Fruit fly (Drosophila melanogaster) whole organism, embryonic: ENCODE measurements around the gene CG16736.

Experiments used
- Abd-B ChIP-seq: fragments of 200-800 bp; sonication (Bioruptor generic); optimal IDR thresholded peaks from 2 replicates; lab custom pipeline; 2018; ENCODE audit warnings: missing biosample characterization, mild to moderate bottlenecking, missing genetic modification characterization, moderate library complexity
- Adf1 ChIP-seq: fragments of 200-800 bp; sonication (Bioruptor generic); IDR thresholded peaks from 2 replicates; pipeline ENCODE4 v1.3.6; 2022; ENCODE audit warnings: missing biosample characterization, missing genetic modification characterization
- Antp ChIP-seq: fragments of 200-800 bp; sonication (Bioruptor generic); optimal IDR thresholded peaks from 3 replicates; lab custom pipeline; 2016; ENCODE audit warnings: missing biosample characterization, missing genetic modification characterization
- Awh ChIP-seq: fragments of 200-800 bp; sonication (Bioruptor generic); IDR thresholded peaks from 2 replicates; pipeline ENCODE4, ENCODE4 v1.3.6; 2022; ENCODE audit warnings: missing biosample characterization, missing genetic modification characterization
- CG10565 ChIP-seq: fragments of 200-800 bp; sonication (Bioruptor generic); optimal IDR thresholded peaks from 3 replicates; lab custom pipeline; 2016; ENCODE audit warnings: missing biosample characterization, mild to moderate bottlenecking, missing genetic modification characterization
- CG11695 ChIP-seq: fragments of 200-800 bp; sonication (Bioruptor generic); IDR thresholded peaks from 3 replicates; pipeline ENCODE4 v1.3.6; 2022; ENCODE audit warnings: missing biosample characterization, missing genetic modification characterization
- CG12391 ChIP-seq: fragments of 200-800 bp; sonication (Bioruptor generic); optimal IDR thresholded peaks from 3 replicates; lab custom pipeline; 2018; ENCODE audit warnings: missing biosample characterization, mild to moderate bottlenecking, missing genetic modification characterization, moderate library complexity
- CG15269 ChIP-seq: fragments of 200-800 bp; sonication (Bioruptor generic); optimal IDR thresholded peaks from 2 replicates; lab custom pipeline; 2018; ENCODE audit warnings: missing biosample characterization, mild to moderate bottlenecking, missing genetic modification characterization, moderate library complexity
- CG15514 ChIP-seq: fragments of 200-800 bp; sonication (Bioruptor generic); optimal IDR thresholded peaks from 3 replicates; lab custom pipeline; 2017; ENCODE audit warnings: missing biosample characterization, missing genetic modification characterization, mild to moderate bottlenecking, moderate library complexity, missing genetic modification reagents
- CG16779 ChIP-seq: fragments of 200-800 bp; sonication (Bioruptor generic); IDR thresholded peaks from 2 replicates; pipeline ENCODE4 v1.3.6; 2022; ENCODE audit warnings: missing biosample characterization, missing genetic modification characterization
- CG16863 ChIP-seq: fragments of 200-800 bp; sonication (Bioruptor generic); optimal IDR thresholded peaks from 3 replicates; lab custom pipeline; 2016; ENCODE audit warnings: missing biosample characterization, missing genetic modification characterization
- CG17385 ChIP-seq: fragments of 200-800 bp; sonication (Bioruptor generic); optimal IDR thresholded peaks from 3 replicates; lab custom pipeline; 2018; ENCODE audit warnings: missing biosample characterization, mild to moderate bottlenecking, missing genetic modification characterization
- CG2678 ChIP-seq: fragments of 200-800 bp; sonication (Bioruptor generic); optimal IDR thresholded peaks from 3 replicates; lab custom pipeline; 2019; ENCODE audit warnings: missing biosample characterization, mild to moderate bottlenecking, missing genetic modification characterization, moderate library complexity
- CG2889 ChIP-seq: fragments of 200-800 bp; sonication (Bioruptor generic); IDR thresholded peaks from 3 replicates; pipeline ENCODE4 v1.3.6; 2022; ENCODE audit warnings: missing biosample characterization, missing genetic modification characterization
- CG3163 ChIP-seq: fragments of 200-800 bp; sonication (Bioruptor generic); optimal IDR thresholded peaks from 3 replicates; lab custom pipeline; 2016; ENCODE audit warnings: missing biosample characterization, missing genetic modification characterization
- CG34376 ChIP-seq: fragments of 200-800 bp; sonication (Bioruptor generic); optimal IDR thresholded peaks from 2 replicates; lab custom pipeline; 2018; ENCODE audit warnings: missing biosample characterization, mild to moderate bottlenecking, missing genetic modification characterization
- CG3847 ChIP-seq: fragments of 200-800 bp; sonication (Bioruptor generic); IDR thresholded peaks from 2 replicates; pipeline ENCODE4 v1.3.6; 2022; ENCODE audit warnings: missing biosample characterization, missing genetic modification characterization
- CG4282 ChIP-seq: fragments of 200-800 bp; sonication (Bioruptor generic); optimal IDR thresholded peaks from 2 replicates; lab custom pipeline; 2016; ENCODE audit warnings: missing biosample characterization, missing genetic modification characterization
- CG8089 ChIP-seq: fragments of 200-800 bp; sonication (Bioruptor generic); optimal IDR thresholded peaks from 3 replicates; lab custom pipeline; 2016; ENCODE audit warnings: missing biosample characterization, missing genetic modification characterization
- CG9727 ChIP-seq: fragments of 200-800 bp; sonication (Bioruptor generic); optimal IDR thresholded peaks from 3 replicates; lab custom pipeline; 2017; ENCODE audit warnings: missing biosample characterization, mild to moderate bottlenecking, missing genetic modification characterization
- CG9932 ChIP-seq: fragments of 200-800 bp; sonication (Bioruptor generic); IDR thresholded peaks from 2 replicates; pipeline ENCODE4 v1.3.6; 2022; ENCODE audit warnings: missing biosample characterization, missing genetic modification characterization
- D19A ChIP-seq: fragments of 200-800 bp; optimal IDR thresholded peaks from 3 replicates; lab custom pipeline; 2019; ENCODE audit warnings: missing biosample characterization, mild to moderate bottlenecking, missing genetic modification characterization, moderate library complexity
- D19B ChIP-seq: fragments of 200-800 bp; sonication (Bioruptor generic); optimal IDR thresholded peaks from 2 replicates; lab custom pipeline; 2017; ENCODE audit warnings: missing biosample characterization, mild to moderate bottlenecking, missing genetic modification characterization
- ERR ChIP-seq: fragments of 200-800 bp; sonication (Bioruptor generic); optimal IDR thresholded peaks from 2 replicates; lab custom pipeline; 2016; ENCODE audit warnings: missing biosample characterization, missing genetic modification characterization
- Gsc ChIP-seq: fragments of 200-800 bp; sonication (Bioruptor generic); IDR thresholded peaks from 2 replicates; pipeline ENCODE4 v1.3.6; 2022; ENCODE audit warnings: missing biosample characterization, missing genetic modification characterization
- H15 ChIP-seq: fragments of 200-800 bp; sonication (Bioruptor generic); IDR thresholded peaks from 3 replicates; pipeline ENCODE4 v1.3.6; 2022; ENCODE audit warnings: missing biosample characterization, missing genetic modification characterization
- HLH54F ChIP-seq: fragments of 200-800 bp; sonication (Bioruptor generic); optimal IDR thresholded peaks from 3 replicates; lab custom pipeline; 2016; ENCODE audit warnings: missing biosample characterization, missing genetic modification characterization
- Hand ChIP-seq: fragments of 200-800 bp; sonication (Bioruptor generic); optimal IDR thresholded peaks from 2 replicates; lab custom pipeline; 2017; ENCODE audit warnings: mild to moderate bottlenecking, missing biosample characterization, missing genetic modification reagents, missing genetic modification characterization
- Hmr ChIP-seq: fragments of 200-800 bp; sonication (Bioruptor generic); optimal IDR thresholded peaks from 3 replicates; lab custom pipeline; 2017; ENCODE audit warnings: mild to moderate bottlenecking, missing biosample characterization, missing genetic modification reagents, missing genetic modification characterization
- Hr78 ChIP-seq, 2 experiments: fragments of 200-800 bp in 1 of 2; fragments of >200 bp in 1 of 2; sonication (Bioruptor generic) in 1 of 2; optimal IDR thresholded peaks; 2 replicates each; lab custom pipeline; 2017 to 2019; ENCODE audit warnings: missing biosample characterization in 2 of 2, missing genetic modification characterization in 2 of 2, mild to moderate bottlenecking in 1 of 2, moderate library complexity in 1 of 2
- Lhr ChIP-seq: fragments of 200-800 bp; sonication (Bioruptor generic); optimal IDR thresholded peaks from 3 replicates; lab custom pipeline; 2017; ENCODE audit warnings: mild to moderate bottlenecking, missing biosample characterization, missing genetic modification reagents, missing genetic modification characterization
- MESR4 ChIP-seq: fragments of 200-800 bp; sonication (Bioruptor generic); optimal IDR thresholded peaks from 2 replicates; lab custom pipeline; 2018; ENCODE audit warnings: missing biosample characterization, mild to moderate bottlenecking, missing genetic modification characterization, moderate library complexity
- Med ChIP-seq: fragments of 200-800 bp; sonication (Bioruptor generic); peaks from one replicate; lab custom pipeline; 2016; ENCODE audit warnings: missing biosample characterization, missing genetic modification characterization, mild to moderate bottlenecking, inconsistent platforms, moderate library complexity
- Nf-YC ChIP-seq: fragments of 200-800 bp; optimal IDR thresholded peaks from 3 replicates; lab custom pipeline; 2019; ENCODE audit warnings: missing biosample characterization, mild to moderate bottlenecking, missing genetic modification characterization, moderate library complexity
- YL-1 ChIP-seq: fragments of 200-800 bp; sonication (Bioruptor generic); optimal IDR thresholded peaks from 3 replicates; lab custom pipeline; 2017; ENCODE audit warnings: missing biosample characterization, mild to moderate bottlenecking, missing genetic modification characterization
- bab2 ChIP-seq: fragments of 200-800 bp; sonication (Bioruptor generic); optimal IDR thresholded peaks from 2 replicates; lab custom pipeline; 2016; ENCODE audit warnings: missing biosample characterization, missing genetic modification characterization
- cad ChIP-seq: fragments of >200 bp; optimal IDR thresholded peaks from 2 replicates; lab custom pipeline; 2017; ENCODE audit warnings: missing biosample characterization, missing genetic modification characterization
- cg ChIP-seq: fragments of 200-800 bp; sonication (Bioruptor generic); optimal IDR thresholded peaks from 3 replicates; lab custom pipeline; 2019; ENCODE audit warnings: missing biosample characterization, mild to moderate bottlenecking, missing genetic modification characterization, moderate library complexity
- corto ChIP-seq: fragments of 200-800 bp; sonication (Bioruptor generic); optimal IDR thresholded peaks from 2 replicates; lab custom pipeline; 2016; ENCODE audit warnings: missing biosample characterization, mild to moderate bottlenecking, missing genetic modification characterization, moderate library complexity
- eve ChIP-seq, 2 experiments: fragments of >200 bp; optimal IDR thresholded peaks; 2 replicates each; lab custom pipeline; 2017; ENCODE audit warnings: missing biosample characterization in 2 of 2, missing genetic modification characterization in 2 of 2
- gcm2 ChIP-seq: fragments of 200-800 bp; sonication (Bioruptor generic); optimal IDR thresholded peaks from 2 replicates; lab custom pipeline; 2016; ENCODE audit warnings: missing biosample characterization, missing genetic modification characterization
- her ChIP-seq: fragments of 200-800 bp; sonication (Bioruptor generic); optimal IDR thresholded peaks from 2 replicates; lab custom pipeline; 2016; ENCODE audit warnings: missing biosample characterization, missing genetic modification characterization
- ken ChIP-seq: fragments of 200-800 bp; sonication (Bioruptor generic); IDR thresholded peaks from 3 replicates; pipeline ENCODE4 v1.3.6; 2022; ENCODE audit warnings: missing biosample characterization, missing genetic modification characterization
- mirr ChIP-seq: fragments of 200-800 bp; sonication (Bioruptor generic); optimal IDR thresholded peaks from 3 replicates; lab custom pipeline; 2018; ENCODE audit warnings: missing biosample characterization, mild to moderate bottlenecking, missing genetic modification characterization
- oc ChIP-seq: fragments of 200-800 bp; sonication (Bioruptor generic); optimal IDR thresholded peaks from 2 replicates; lab custom pipeline; 2018; ENCODE audit warnings: missing biosample characterization, mild to moderate bottlenecking, missing genetic modification characterization, moderate library complexity
- otp ChIP-seq: fragments of 200-800 bp; sonication (Bioruptor generic); IDR thresholded peaks from 3 replicates; pipeline ENCODE4, ENCODE4 v1.3.6; 2022; ENCODE audit warnings: missing biosample characterization, missing genetic modification characterization
- psq ChIP-seq: fragments of 200-800 bp; sonication (Bioruptor generic); optimal IDR thresholded peaks from 2 replicates; lab custom pipeline; 2017; ENCODE audit warnings: missing biosample characterization, missing genetic modification characterization
- sd ChIP-seq: fragments of 200-800 bp; sonication (Bioruptor generic); optimal IDR thresholded peaks from 3 replicates; lab custom pipeline; 2018; ENCODE audit warnings: missing biosample characterization, mild to moderate bottlenecking, missing genetic modification characterization, moderate library complexity
- unc-4 ChIP-seq: fragments of 200-800 bp; sonication (Bioruptor generic); IDR thresholded peaks from 2 replicates; pipeline ENCODE4 v1.3.6; 2022; ENCODE audit warnings: missing biosample characterization, missing genetic modification characterization; ENCODE audit not compliant: partially characterized antibody
- zen2 ChIP-seq: fragments of 200-800 bp; sonication (Bioruptor generic); IDR thresholded peaks from 3 replicates; pipeline ENCODE4 v1.3.6; 2022; ENCODE audit warnings: missing biosample characterization, missing genetic modification characterization; ENCODE audit not compliant: partially characterized antibody

The CG16736 gene

DNA sequence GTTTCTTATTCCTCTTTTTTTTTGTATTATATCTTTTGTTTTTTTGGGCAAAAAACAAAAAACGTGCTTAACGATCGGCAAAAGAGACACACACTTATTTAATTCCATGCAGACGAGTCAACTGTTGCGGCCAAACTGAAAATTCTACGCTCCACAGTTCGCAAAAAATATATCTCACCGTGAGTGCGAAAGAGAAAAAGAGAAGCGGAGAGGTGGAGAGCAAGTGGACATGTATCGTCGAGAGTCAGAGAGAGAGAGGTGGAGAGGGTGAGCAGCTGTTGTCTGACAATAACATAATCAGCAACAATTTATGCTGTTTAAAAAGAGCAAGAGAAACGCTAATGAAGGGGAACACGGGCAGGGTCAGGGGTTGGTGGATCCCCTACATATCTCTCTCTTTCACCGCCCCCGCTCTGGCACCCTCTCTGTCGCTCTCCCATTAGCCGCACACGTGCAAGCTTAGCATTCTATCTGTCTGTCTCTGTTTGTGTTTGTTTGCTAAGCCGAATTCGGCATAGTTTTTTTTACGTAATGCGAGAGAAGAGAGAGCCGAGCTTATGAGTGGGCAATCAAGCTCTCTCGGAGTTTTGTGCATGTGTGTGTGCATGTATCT, 30.7 kb downstream of the CG16736 start:
- TF ChIP-seq sd: peak; percentile 93
- TF ChIP-seq CG15269: peak; percentile 40
- TF ChIP-seq Nf-YC: peak; percentile 54
- no peak for TF ChIP-seq CG16779 (GFP tag; lab: Robert Waterston, UW)
- no peak; the same call in 2 of the 3 replicates for TF ChIP-seq zen2 (GFP tag; lab: Robert Waterston, UW)
- TF ChIP-seq psq (GFP tag; lab: Kevin White, UChicago): peak; percentile 38
- no peak for TF ChIP-seq CG10565
- 0 out of 2 replicates have a peak, but pooled peaks have one; percentile 14 for TF ChIP-seq unc-4 (GFP tag; lab: Robert Waterston, UW)
- peak in 1 of 2 experiments; percentile 75 for TF ChIP-seq Hr78 (GFP tag; optimal IDR thresholded peaks at IDR 0.05; lab: Kevin White, UChicago)
- TF ChIP-seq her (GFP tag; lab: Kevin White, UChicago): no peak
- no peak for TF ChIP-seq D19A (tag; lab: Kevin White, UChicago)
- TF ChIP-seq CG12391 (tag; lab: Kevin White, UChicago): no peak
- TF ChIP-seq HLH54F: no peak
- TF ChIP-seq Med (GFP tag; lab: Kevin White, UChicago): peak; percentile 71
- no peak for TF ChIP-seq CG3847 (GFP tag; lab: Robert Waterston, UW)
- no peak for TF ChIP-seq Hmr (GFP tag; lab: Kevin White, UChicago)
- no peak for TF ChIP-seq Abd-B (GFP tag; lab: Kevin White, UChicago)
- TF ChIP-seq Hand (GFP tag; lab: Kevin White, UChicago): no peak
- TF ChIP-seq ERR (GFP tag; lab: Kevin White, UChicago): peak; percentile 41
- TF ChIP-seq CG16863 (GFP tag; lab: Kevin White, UChicago): no peak
- no peak for TF ChIP-seq CG15514
- no peak for TF ChIP-seq corto (GFP tag; lab: Kevin White, UChicago)
- TF ChIP-seq CG3163 (GFP tag; lab: Kevin White, UChicago): peak; percentile 97
- no peak for TF ChIP-seq YL-1 (GFP tag; lab: Kevin White, UChicago)
- no peak for TF ChIP-seq CG2889 (GFP tag; lab: Robert Waterston, UW)
- no peak for TF ChIP-seq gcm2 (GFP tag; lab: Kevin White, UChicago)
- peak in 1 of 2 experiments; percentile 61 for TF ChIP-seq eve (GFP tag; optimal IDR thresholded peaks at IDR 0.05; lab: Kevin White, UChicago)
- TF ChIP-seq Gsc (GFP tag; lab: Robert Waterston, UW): no peak
- TF ChIP-seq Antp (GFP tag; lab: Kevin White, UChicago): no peak
- peak; percentile 92 for TF ChIP-seq oc (tag; lab: Kevin White, UChicago)
- no peak for TF ChIP-seq H15 (GFP tag; lab: Robert Waterston, UW)
- no peak for TF ChIP-seq MESR4 (GFP tag; lab: Kevin White, UChicago)
- no peak for TF ChIP-seq D19B (GFP tag; lab: Kevin White, UChicago)
- peak; percentile 76 for TF ChIP-seq mirr (GFP tag; lab: Kevin White, UChicago)
- peak; percentile 82 for TF ChIP-seq cg (GFP tag; lab: Kevin White, UChicago)
- TF ChIP-seq cad: no peak
- TF ChIP-seq CG9932 (GFP tag; lab: Robert Waterston, UW): no peak
- no peak for TF ChIP-seq CG8089
- TF ChIP-seq CG4282 (GFP tag; lab: Kevin White, UChicago): no peak
- TF ChIP-seq CG17385 (GFP tag; lab: Kevin White, UChicago): peak; percentile 26
- TF ChIP-seq Lhr (GFP tag; lab: Kevin White, UChicago): no peak
- no peak for TF ChIP-seq bab2 (GFP tag; lab: Kevin White, UChicago)
- TF ChIP-seq Adf1: peak; percentile 51; the same call in 1 of the 2 replicates
- peak; percentile 79 for TF ChIP-seq otp (GFP tag; lab: Robert Waterston, UW)
- TF ChIP-seq CG9727 (GFP tag; lab: Kevin White, UChicago): no peak
- no peak for TF ChIP-seq CG2678 (tag; lab: Kevin White, UChicago)
- TF ChIP-seq CG34376: peak; percentile 82
- peak; percentile 96 for TF ChIP-seq Awh (GFP tag; lab: Robert Waterston, UW)
- TF ChIP-seq ken (GFP tag; lab: Robert Waterston, UW): no peak
- peak; percentile 28; the same call in 1 of the 3 replicates for TF ChIP-seq CG11695 (GFP tag; lab: Robert Waterston, UW)
